Fruit fly (Drosophila melanogaster) whole organism, wandering third instar larva: ENCODE measurements around the gene Rnb.

Experiments
- Abd-B ChIP-seq: fragments of >200 bp; optimal IDR thresholded peaks from 2 replicates; lab custom pipeline; 2017; ENCODE audit warnings: missing biosample characterization, missing genetic modification characterization
- CG32264 ChIP-seq: fragments of 200-800 bp; sonication (Bioruptor generic); optimal IDR thresholded peaks from 2 replicates; lab custom pipeline; 2016; ENCODE audit warnings: missing biosample characterization, missing genetic modification characterization
- CG9705 ChIP-seq: fragments of 200-800 bp; sonication (Bioruptor generic); optimal IDR thresholded peaks from 2 replicates; lab custom pipeline; 2018; ENCODE audit warnings: missing biosample characterization, mild to moderate bottlenecking, missing genetic modification characterization
- CrebA ChIP-seq: fragments of 200-800 bp; sonication (Bioruptor generic); optimal IDR thresholded peaks from 2 replicates; lab custom pipeline; 2016; ENCODE audit warnings: missing biosample characterization, mild to moderate bottlenecking, missing genetic modification characterization, borderline replicate concordance
- Dfd ChIP-seq: fragments of >200 bp; optimal IDR thresholded peaks from 2 replicates; lab custom pipeline; 2017; ENCODE audit warnings: missing biosample characterization, missing genetic modification characterization
- Dif ChIP-seq: fragments of 200-275, 200-300 bp; sonication (Bioruptor generic); optimal IDR thresholded peaks from 2 replicates; lab custom pipeline; 2018; ENCODE audit warnings: missing biosample characterization, missing genetic modification characterization; ENCODE audit not compliant: partially characterized antibody
- GATAd ChIP-seq: sonication (Bioruptor generic); optimal IDR thresholded peaks from 2 replicates; lab custom pipeline; 2016; ENCODE audit warnings: missing biosample characterization, missing genetic modification characterization
- HLH106 ChIP-seq: fragments of 200-800 bp; optimal IDR thresholded peaks from 3 replicates; lab custom pipeline; 2019; ENCODE audit warnings: missing biosample characterization, mild to moderate bottlenecking, missing genetic modification characterization, moderate library complexity
- Hnf4 ChIP-seq: fragments of 200-800 bp; sonication (Bioruptor generic); optimal IDR thresholded peaks from 2 replicates; lab custom pipeline; 2016; ENCODE audit warnings: missing biosample characterization, mild to moderate bottlenecking, missing genetic modification characterization
- Hr78 ChIP-seq: fragments of >200 bp; optimal IDR thresholded peaks from 2 replicates; lab custom pipeline; 2017; ENCODE audit warnings: missing biosample characterization, missing genetic modification characterization
- Hr83 ChIP-seq: fragments of 200-300 bp; sonication (Bioruptor generic); optimal IDR thresholded peaks from 2 replicates; lab custom pipeline; 2016; ENCODE audit warnings: missing biosample characterization, mild to moderate bottlenecking, missing genetic modification characterization, moderate library complexity; ENCODE audit not compliant: poor library complexity, severe bottlenecking
- Jra ChIP-seq: sonication (Bioruptor generic); optimal IDR thresholded peaks from 2 replicates; lab custom pipeline; 2016; ENCODE audit warnings: missing biosample characterization, missing genetic modification characterization
- Mio ChIP-seq: sonication (Bioruptor generic); optimal IDR thresholded peaks from 2 replicates; lab custom pipeline; 2016; ENCODE audit warnings: missing biosample characterization, missing genetic modification characterization
- Myc ChIP-seq: fragments of >200 bp; optimal IDR thresholded peaks from 2 replicates; lab custom pipeline; 2017
- N ChIP-seq: fragments of >200 bp; optimal IDR thresholded peaks from 2 replicates; lab custom pipeline; 2018; ENCODE audit warnings: missing biosample characterization, missing external identifiers, missing genetic modification characterization
- OdsH ChIP-seq: fragments of 200-800 bp; sonication (Bioruptor generic); optimal IDR thresholded peaks from 2 replicates; lab custom pipeline; 2016; ENCODE audit warnings: missing biosample characterization, mild to moderate bottlenecking, missing genetic modification characterization
- Rel ChIP-seq, 2 experiments: fragments of 200-800 bp; sonication (Bioruptor generic) in 1 of 2; optimal IDR thresholded peaks; 2 replicates in 1 of 2; 3 replicates in 1 of 2; lab custom pipeline; 2016 to 2019; ENCODE audit warnings: mild to moderate bottlenecking in 2 of 2, missing biosample characterization in 2 of 2, missing genetic modification characterization in 2 of 2, moderate library complexity in 1 of 2
- Sp1 ChIP-seq: fragments of 200-800 bp; sonication (Bioruptor generic); optimal IDR thresholded peaks from 3 replicates; lab custom pipeline; 2019; ENCODE audit warnings: missing biosample characterization, mild to moderate bottlenecking, missing genetic modification characterization, moderate library complexity
- Vsx2 ChIP-seq: fragments of 200-300, 225-300 bp; sonication (Bioruptor generic); optimal IDR thresholded peaks from 2 replicates; lab custom pipeline; 2018; ENCODE audit warnings: missing biosample characterization, missing genetic modification characterization; ENCODE audit not compliant: partially characterized antibody
- br ChIP-seq: fragments of 200-800 bp; sonication (Bioruptor generic); optimal IDR thresholded peaks from 2 replicates; lab custom pipeline; 2016; ENCODE audit warnings: missing biosample characterization, missing genetic modification characterization
- brk ChIP-seq: fragments of 200-800 bp; sonication (Bioruptor generic); optimal IDR thresholded peaks from 2 replicates; lab custom pipeline; 2016; ENCODE audit warnings: missing biosample characterization, mild to moderate bottlenecking, missing genetic modification characterization
- dl ChIP-seq, 2 experiments: fragments of 175-275, 200-275 bp in 1 of 2; fragments of 200-275 bp in 1 of 2; sonication (Bioruptor generic); optimal IDR thresholded peaks; lab custom pipeline; 2018; ENCODE audit warnings: mild to moderate bottlenecking in 2 of 2, missing biosample characterization in 2 of 2, missing genetic modification characterization in 2 of 2, moderate library complexity in 2 of 2; ENCODE audit not compliant: partially characterized antibody in 2 of 2, insufficient read depth in 1 of 2
- dmrt93B ChIP-seq: fragments of 200-800 bp; sonication (Bioruptor generic); optimal IDR thresholded peaks from 2 replicates; lab custom pipeline; 2018; ENCODE audit warnings: missing biosample characterization, mild to moderate bottlenecking, missing genetic modification characterization
- dsf ChIP-seq: sonication (Bioruptor generic); optimal IDR thresholded peaks from 2 replicates; lab custom pipeline; 2016; ENCODE audit warnings: missing biosample characterization, missing genetic modification characterization, borderline replicate concordance
- ey ChIP-seq: fragments of 200-800 bp; sonication (Bioruptor generic); optimal IDR thresholded peaks from 2 replicates; lab custom pipeline; 2016; ENCODE audit warnings: missing biosample characterization, missing genetic modification characterization
- foxo ChIP-seq, 2 experiments: fragments of 200-800 bp; sonication (Bioruptor generic); optimal IDR thresholded peaks; 2 replicates in 1 of 2; 3 replicates in 1 of 2; lab custom pipeline; 2016 to 2017; ENCODE audit warnings: missing biosample characterization in 2 of 2, missing genetic modification characterization in 2 of 2
- fru ChIP-seq: fragments of 200-800 bp; sonication (Bioruptor generic); optimal IDR thresholded peaks from 3 replicates; lab custom pipeline; 2016; ENCODE audit warnings: missing biosample characterization, mild to moderate bottlenecking, missing genetic modification characterization
- h ChIP-seq: fragments of 200-800 bp; sonication (Bioruptor generic); optimal IDR thresholded peaks from 3 replicates; lab custom pipeline; 2016; ENCODE audit warnings: missing biosample characterization, mild to moderate bottlenecking, missing genetic modification characterization
- jim ChIP-seq: fragments of 175-275, 200-325 bp; sonication (Bioruptor generic); optimal IDR thresholded peaks from 2 replicates; lab custom pipeline; 2016; ENCODE audit warnings: missing biosample characterization, mild to moderate bottlenecking, missing genetic modification characterization
- lola ChIP-seq: fragments of >200 bp; optimal IDR thresholded peaks from 2 replicates; lab custom pipeline; 2017; ENCODE audit warnings: missing biosample characterization, missing genetic modification characterization
- pan ChIP-seq: fragments of >200 bp; optimal IDR thresholded peaks from 2 replicates; lab custom pipeline; 2017
- psq ChIP-seq: fragments of 200-800 bp; sonication (Bioruptor generic); optimal IDR thresholded peaks from 3 replicates; lab custom pipeline; 2017; ENCODE audit warnings: missing biosample characterization, mild to moderate bottlenecking, missing genetic modification characterization, moderate library complexity
- rgr ChIP-seq: fragments of 200-800 bp; sonication (Bioruptor generic); optimal IDR thresholded peaks from 3 replicates; lab custom pipeline; 2016; ENCODE audit warnings: missing biosample characterization, mild to moderate bottlenecking, missing genetic modification characterization
- sage ChIP-seq: fragments of 200-800 bp; sonication (Bioruptor generic); optimal IDR thresholded peaks from 2 replicates; lab custom pipeline; 2016; ENCODE audit warnings: missing biosample characterization, mild to moderate bottlenecking, missing genetic modification characterization
- sv ChIP-seq: fragments of 200-800 bp; sonication (Bioruptor generic); optimal IDR thresholded peaks from 3 replicates; lab custom pipeline; 2016; ENCODE audit warnings: missing biosample characterization, missing genetic modification characterization
- tai ChIP-seq: sonication (Bioruptor generic); optimal IDR thresholded peaks from 2 replicates; lab custom pipeline; 2016; ENCODE audit warnings: missing biosample characterization, missing genetic modification characterization
- usp ChIP-seq: fragments of >200 bp; optimal IDR thresholded peaks from 2 replicates; lab custom pipeline; 2017; ENCODE audit warnings: missing biosample characterization, missing genetic modification characterization
- woc ChIP-seq: sonication (Bioruptor generic); optimal IDR thresholded peaks from 2 replicates; lab custom pipeline; 2016; ENCODE audit warnings: missing biosample characterization, mild to moderate bottlenecking, missing genetic modification characterization

Rnb gene

dm6 chr3R:29777213-29777612 is 21.9 kb downstream of the Rnb start:
- TF ChIP-seq Sp1 (GFP tag; lab: Kevin White, UChicago) (no peak), Hr78 (GFP tag; lab: Kevin White, UChicago) (no peak), N (GFP tag; lab: Kevin White, UChicago) (no peak), Myc (lab: Kevin White, UChicago) (no peak), h (GFP tag; lab: Kevin White, UChicago) (no peak), GATAd (GFP tag; lab: Kevin White, UChicago) (no peak), usp (GFP tag; lab: Kevin White, UChicago) (no peak), lola (GFP tag; lab: Kevin White, UChicago) (no peak)

dm6 chr3R:29775755-29776686 is 23.1 kb downstream of the Rnb start:
- TF ChIP-seq ey (GFP tag; lab: Kevin White, UChicago) (no peak), GATAd (GFP tag; lab: Kevin White, UChicago) (no peak), Rel (GFP tag; optimal IDR thresholded peaks at IDR 0.05; lab: Kevin White, UChicago) (no peak), Rel (tag; optimal IDR thresholded peaks at IDR 0.05; lab: Kevin White, UChicago) (peak; percentile 98), h (GFP tag; lab: Kevin White, UChicago) (peak; percentile 63), sv (no peak), CG32264 (GFP tag; lab: Kevin White, UChicago) (no peak), foxo (GFP tag; optimal IDR thresholded peaks at IDR 0.05; lab: Kevin White, UChicago) (peak in 1 of 2 experiments; percentile 9), Hnf4 (GFP tag; lab: Kevin White, UChicago) (no peak), dl (GFP tag; optimal IDR thresholded peaks at IDR 0.05; lab: Kevin White, UChicago; ENCODE audit: insufficient read depth in 1 of 2, partially characterized antibody in 2 of 2) (no peak)
- TF ChIP-seq, all 38 proteins: peak for 3

- TF ChIP-seq psq (GFP tag; lab: Kevin White, UChicago) = peak; percentile 81
- TF ChIP-seq lola (GFP tag; lab: Kevin White, UChicago) = no peak
- TF ChIP-seq sage (GFP tag; lab: Kevin White, UChicago) = peak; percentile 45
- no peak for TF ChIP-seq usp (GFP tag; lab: Kevin White, UChicago)
- TF ChIP-seq dmrt93B (GFP tag; lab: Kevin White, UChicago) = no peak
- no peak for TF ChIP-seq N (GFP tag; lab: Kevin White, UChicago)
- no peak for TF ChIP-seq Mio (GFP tag; lab: Kevin White, UChicago)
- no peak for TF ChIP-seq foxo (GFP tag; optimal IDR thresholded peaks at IDR 0.05; lab: Kevin White, UChicago)
- TF ChIP-seq h (GFP tag; lab: Kevin White, UChicago) = peak; percentile 10
- TF ChIP-seq Rel (GFP tag; optimal IDR thresholded peaks at IDR 0.05; lab: Kevin White, UChicago) = peak; percentile 43
- TF ChIP-seq Rel (tag; optimal IDR thresholded peaks at IDR 0.05; lab: Kevin White, UChicago) = peak; percentile 70
- TF ChIP-seq Hr78 (GFP tag; lab: Kevin White, UChicago) = no peak
- no peak for TF ChIP-seq Jra (GFP tag; lab: Kevin White, UChicago)
- TF ChIP-seq Abd-B = no peak
- TF ChIP-seq pan (lab: Kevin White, UChicago) = no peak
- no peak for TF ChIP-seq dsf (GFP tag; lab: Kevin White, UChicago)
- no peak for TF ChIP-seq tai (GFP tag; lab: Kevin White, UChicago)
- TF ChIP-seq CG32264 (GFP tag; lab: Kevin White, UChicago) = peak; percentile 49
- no peak for TF ChIP-seq Sp1 (GFP tag; lab: Kevin White, UChicago)
- peak; percentile 54 for TF ChIP-seq jim (GFP tag; lab: Kevin White, UChicago)
- TF ChIP-seq Hr83 (GFP tag; lab: Kevin White, UChicago) = peak; percentile 62
- TF ChIP-seq fru (GFP tag; lab: Kevin White, UChicago) = no peak
- TF ChIP-seq Hnf4 (GFP tag; lab: Kevin White, UChicago) = no peak
- TF ChIP-seq dl (GFP tag; optimal IDR thresholded peaks at IDR 0.05; lab: Kevin White, UChicago; ENCODE audit: insufficient read depth in 1 of 2, partially characterized antibody in 2 of 2) = peak; percentile 98 to 99
- no peak for TF ChIP-seq Dfd (GFP tag; lab: Kevin White, UChicago)
- TF ChIP-seq HLH106 = no peak
- peak; percentile 82 for TF ChIP-seq CrebA (GFP tag; lab: Kevin White, UChicago)
- no peak for TF ChIP-seq br (GFP tag; lab: Kevin White, UChicago)
- peak; percentile 15 for TF ChIP-seq brk (GFP tag; lab: Kevin White, UChicago)
- no peak for TF ChIP-seq woc (GFP tag; lab: Kevin White, UChicago)
- no peak for TF ChIP-seq sv
- peak; percentile 24 for TF ChIP-seq rgr (GFP tag; lab: Kevin White, UChicago)
- no peak for TF ChIP-seq ey (GFP tag; lab: Kevin White, UChicago)
- TF ChIP-seq Dif (GFP tag; lab: Kevin White, UChicago) = peak; percentile 100
- no peak for TF ChIP-seq Myc (lab: Kevin White, UChicago)
- TF ChIP-seq Vsx2 (GFP tag; lab: Kevin White, UChicago) = peak; percentile 98
- TF ChIP-seq OdsH = peak; percentile 9
- TF ChIP-seq GATAd (GFP tag; lab: Kevin White, UChicago) = no peak
- TF ChIP-seq CG9705 (GFP tag; lab: Kevin White, UChicago) = no peak
These were observed 24.6 kb downstream of the Rnb start for dm6 chr3R:29774360-29775193.
